Worm (Caenorhabditis elegans): Measurements from ENCODE around the gene F08D12.12.

ce11 chrII:2781355-2781754 lies 5.5 kb downstream of the F08D12.12 start, which contains the start of gene F08D12.2:
- TF ChIP-seq skn-1 (tag; optimal IDR thresholded peaks at IDR 0.05), result no peak
- no peak for TF ChIP-seq elt-1 (tag; optimal IDR thresholded peaks at IDR 0.05)

All from whole organism, L2 larva.